Worm (Caenorhabditis elegans): ENCODE measurements around the gene cest-2.3.
A peak's percentile ranks its signal among the peaks of the same experiment; 100 is the strongest.

The cest-2.3 gene

DNA sequence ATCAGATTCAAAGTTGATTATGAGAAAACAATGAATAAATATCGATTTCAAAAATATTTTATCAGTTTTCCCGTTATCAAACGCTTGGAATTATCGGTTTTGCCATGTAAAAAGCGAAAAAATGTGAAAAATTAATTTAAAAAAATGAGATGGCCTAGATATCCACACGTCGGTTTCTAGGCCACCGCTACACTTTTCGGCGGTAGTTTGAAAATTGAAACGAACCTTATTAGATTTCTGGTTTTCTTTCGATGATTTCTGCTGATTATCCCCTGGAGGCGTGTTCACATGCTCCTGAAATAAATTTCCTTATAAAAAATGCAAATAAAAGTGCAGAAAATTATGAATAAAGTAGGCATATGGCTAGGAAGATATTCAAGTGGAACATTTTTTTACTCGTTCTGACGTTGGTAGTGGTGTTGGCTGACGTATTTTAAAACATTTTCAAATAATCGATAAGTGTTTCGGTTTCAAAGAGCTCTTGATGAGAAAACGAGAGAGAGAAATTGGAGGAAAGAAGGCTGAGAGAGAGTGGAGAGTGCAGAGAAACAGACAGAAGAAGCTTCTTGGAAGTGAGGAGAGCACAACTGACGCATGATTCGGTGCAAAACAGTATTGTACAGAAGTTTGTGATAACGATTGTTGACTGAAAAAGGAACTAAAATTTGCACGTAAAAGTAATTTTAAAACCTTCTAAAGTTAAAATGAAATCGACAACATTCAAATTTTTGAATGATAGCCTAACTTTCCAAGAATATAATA is 49.6 kb downstream of the cest-2.3 start (continued):
- TF ChIP-seq egl-27 (tag; optimal IDR thresholded peaks at IDR 0.05), result no peak
- no peak for TF ChIP-seq hpl-2 (GFP tag; optimal IDR thresholded peaks at IDR 0.05)
- TF ChIP-seq nhr-11 (tag; optimal IDR thresholded peaks at IDR 0.05), result no peak
- no peak for TF ChIP-seq fkh-4 (tag; optimal IDR thresholded peaks at IDR 0.05; ENCODE audit: borderline replicate concordance)
- TF ChIP-seq nhr-85 (tag), result peak; percentile 67
- no peak for TF ChIP-seq zag-1 (tag; optimal IDR thresholded peaks at IDR 0.05)
- no peak for TF ChIP-seq unc-98 (GFP tag; IDR thresholded peaks at IDR 0.05)
- no peak for TF ChIP-seq tlp-1 (tag; optimal IDR thresholded peaks at IDR 0.05)
- no peak for TF ChIP-seq nhr-19 (GFP tag; conservative IDR thresholded peaks at IDR 0.05)
- TF ChIP-seq dsc-1 (tag; optimal IDR thresholded peaks at IDR 0.05), result no peak
- TF ChIP-seq sup-37 (GFP tag; optimal IDR thresholded peaks at IDR 0.05), result no peak
- TF ChIP-seq nhr-71 (tag; optimal IDR thresholded peaks at IDR 0.05), result peak; percentile 6
- no peak for TF ChIP-seq ceh-88 (GFP tag; IDR thresholded peaks at IDR 0.05)
- no peak for TF ChIP-seq nhr-84 (tag; optimal IDR thresholded peaks at IDR 0.05)
- TF ChIP-seq nhr-12 (tag; optimal IDR thresholded peaks at IDR 0.05), result no peak
- TF ChIP-seq lin-15B (tag; optimal IDR thresholded peaks at IDR 0.05), result no peak
- TF ChIP-seq unc-30 (tag; optimal IDR thresholded peaks at IDR 0.05), result no peak
- no peak for TF ChIP-seq pax-3 (tag; optimal IDR thresholded peaks at IDR 0.05)
- no peak for TF ChIP-seq swsn-7 (tag; optimal IDR thresholded peaks at IDR 0.05)
- TF ChIP-seq pqm-1 (tag; optimal IDR thresholded peaks at IDR 0.05), result no peak
- peak; percentile 52 for TF ChIP-seq rnt-1 (tag; optimal IDR thresholded peaks at IDR 0.05)
- peak; percentile 39 for TF ChIP-seq elt-2 (tag; optimal IDR thresholded peaks at IDR 0.05)
- no peak for TF ChIP-seq F16B12.6 (tag; optimal IDR thresholded peaks at IDR 0.05)
- no peak for TF ChIP-seq fkh-8 (tag; optimal IDR thresholded peaks at IDR 0.05)
- TF ChIP-seq hlh-4 (tag; optimal IDR thresholded peaks at IDR 0.05), result no peak
- TF ChIP-seq mdl-1 (tag; optimal IDR thresholded peaks at IDR 0.05), result no peak
- no peak for TF ChIP-seq jun-1 (tag; optimal IDR thresholded peaks at IDR 0.05)
- no peak for TF ChIP-seq nhr-20 (tag; optimal IDR thresholded peaks at IDR 0.05)
- TF ChIP-seq C34B4.2 (tag; optimal IDR thresholded peaks at IDR 0.05), result no peak
- no peak for TF ChIP-seq nhr-90 (tag; optimal IDR thresholded peaks at IDR 0.05; ENCODE audit: poor library complexity)
- TF ChIP-seq aly-2 (tag; optimal IDR thresholded peaks at IDR 0.05), result no peak
- no peak for TF ChIP-seq aha-1 (tag; optimal IDR thresholded peaks at IDR 0.05)
- no peak for TF ChIP-seq snu-23 (GFP tag; optimal IDR thresholded peaks at IDR 0.05)
- TF ChIP-seq snpc-4 (tag; optimal IDR thresholded peaks at IDR 0.05), result no peak
- TF ChIP-seq egl-13 (tag; optimal IDR thresholded peaks at IDR 0.05), result no peak
- TF ChIP-seq lsy-2 (tag; optimal IDR thresholded peaks at IDR 0.05), result peak in 1 of 2 experiments; percentile 9
- TF ChIP-seq nhr-76 (tag; optimal IDR thresholded peaks at IDR 0.05), result no peak
- TF ChIP-seq unc-62 (GFP tag; optimal IDR thresholded peaks at IDR 0.05), result no peak
- TF ChIP-seq skn-1 (tag; optimal IDR thresholded peaks at IDR 0.05), result no peak
- no peak for TF ChIP-seq C16A3.4 (tag; optimal IDR thresholded peaks at IDR 0.05)
- TF ChIP-seq nhr-47 (tag; optimal IDR thresholded peaks at IDR 0.05), result no peak
- no peak for TF ChIP-seq xbp-1 (tag; optimal IDR thresholded peaks at IDR 0.05)
- TF ChIP-seq ces-1 (GFP tag; optimal IDR thresholded peaks at IDR 0.05), result no peak
- no peak for TF ChIP-seq sox-4 (tag; optimal IDR thresholded peaks at IDR 0.05)
- TF ChIP-seq efl-3 (GFP tag; optimal IDR thresholded peaks at IDR 0.05), result no peak
- no peak for TF ChIP-seq lir-3 (tag; optimal IDR thresholded peaks at IDR 0.05; ENCODE audit: poor library complexity)
